Worm (Caenorhabditis elegans) whole organism, L3 larva: ENCODE results near the gene ins-39.

Experiments used
- ZK546.5 ChIP-seq: sonication (generic microtip); optimal IDR thresholded peaks from 2 replicates; lab custom pipeline; 2017; ENCODE audit warnings: missing biosample characterization, missing genetic modification characterization
- ceh-28 ChIP-seq: fragments of 150-350 bp; optimal IDR thresholded peaks from 2 replicates; lab custom pipeline; 2014; ENCODE audit warnings: missing biosample characterization, missing genetic modification reagents, missing genetic modification characterization
- elt-3 ChIP-seq, 3 experiments: fragments of 150-350 bp in 1 of 3; sonication (generic microtip) in 2 of 3; optimal IDR thresholded peaks; 2 replicates in 2 of 3; 4 replicates in 1 of 3; lab custom pipeline; 2014 to 2017; ENCODE audit warnings: missing biosample characterization in 3 of 3, missing genetic modification characterization in 3 of 3
- eor-1 ChIP-seq, 2 experiments: fragments of 150-350 bp; optimal IDR thresholded peaks; 2 replicates each; lab custom pipeline; 2014 to 2018; ENCODE audit warnings: missing biosample characterization in 2 of 2, missing genetic modification characterization in 2 of 2
- fos-1 ChIP-seq: fragments of 150-350 bp; optimal IDR thresholded peaks from 2 replicates; lab custom pipeline; 2014; ENCODE audit warnings: missing biosample characterization, missing genetic modification characterization
- nhr-12 ChIP-seq: fragments of 150-350 bp; optimal IDR thresholded peaks from 2 replicates; lab custom pipeline; 2014; ENCODE audit warnings: missing biosample characterization, missing genetic modification characterization
- nhr-237 ChIP-seq: fragments of 150-350 bp; optimal IDR thresholded peaks from 2 replicates; lab custom pipeline; 2014; ENCODE audit warnings: missing biosample characterization, missing genetic modification characterization
- nhr-28 ChIP-seq: fragments of 150-350 bp; optimal IDR thresholded peaks from 2 replicates; lab custom pipeline; 2014; ENCODE audit warnings: missing biosample characterization, missing genetic modification characterization
- nhr-67 ChIP-seq: fragments of 150-350 bp; optimal IDR thresholded peaks from 2 replicates; lab custom pipeline; 2014; ENCODE audit warnings: missing biosample characterization, missing genetic modification characterization
- nhr-76 ChIP-seq: fragments of 150-350 bp; sonication (generic microtip); optimal IDR thresholded peaks from 5 replicates; lab custom pipeline; 2014; ENCODE audit warnings: missing biosample characterization, missing genetic modification characterization
- tbx-2 ChIP-seq: sonication (generic microtip); optimal IDR thresholded peaks from 2 replicates; lab custom pipeline; 2016; ENCODE audit warnings: mild to moderate bottlenecking, missing genetic modification characterization, missing compliant biosample characterization
- zag-1 ChIP-seq: fragments of 150-350 bp; optimal IDR thresholded peaks from 2 replicates; lab custom pipeline; 2014; ENCODE audit warnings: missing biosample characterization, missing genetic modification characterization
- ztf-11 ChIP-seq: fragments of 150-350 bp; optimal IDR thresholded peaks from 2 replicates; lab custom pipeline; 2014; ENCODE audit warnings: missing biosample characterization, missing genetic modification characterization
- ztf-4 ChIP-seq: fragments of 150-350 bp; optimal IDR thresholded peaks from 2 replicates; lab custom pipeline; 2014; ENCODE audit warnings: missing biosample characterization, missing genetic modification characterization

DNA sequence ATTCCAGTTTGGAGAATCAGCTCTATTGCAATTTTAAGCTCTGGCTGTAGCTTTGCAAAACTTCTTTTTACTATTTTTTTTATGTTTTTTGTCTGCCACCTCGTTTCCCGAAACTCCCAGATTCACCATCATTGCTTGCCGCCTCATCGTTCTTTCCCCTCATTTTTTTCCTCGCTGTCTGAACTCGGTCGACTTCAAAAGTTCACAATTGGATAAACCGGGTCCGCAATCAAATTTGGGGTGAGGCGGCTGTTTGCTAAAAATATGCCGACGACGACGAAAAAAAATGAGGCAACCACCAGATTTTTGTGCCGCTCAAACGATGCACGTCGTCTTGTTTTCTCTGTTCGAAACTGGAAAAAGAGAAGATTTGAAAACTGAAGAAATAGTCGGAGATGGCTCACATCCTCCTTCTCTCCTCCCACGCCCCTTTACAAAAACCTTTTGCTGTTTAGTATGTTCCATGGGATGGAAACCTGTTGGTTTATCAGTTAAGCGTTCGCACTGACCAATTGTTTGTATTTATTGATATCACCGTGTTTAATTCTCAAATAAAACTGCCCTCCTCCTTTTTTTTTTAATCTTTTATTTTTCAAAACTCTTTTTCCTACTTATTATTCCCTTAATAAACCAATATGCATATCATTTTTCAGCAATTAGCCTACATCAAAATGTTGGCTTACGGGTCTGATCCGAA lies 49.5 kb downstream of the ins-39 start, which contains the start of gene dop-4:
- no peak for TF ChIP-seq elt-3 (tag; optimal IDR thresholded peaks at IDR 0.05; lab: Kevin White, UChicago)
- no peak for TF ChIP-seq eor-1 (tag; optimal IDR thresholded peaks at IDR 0.05; lab: Kevin White, UChicago)
- TF ChIP-seq nhr-12, result no peak
- TF ChIP-seq nhr-76, result no peak
- no peak for TF ChIP-seq nhr-28
- no peak for TF ChIP-seq nhr-67
- TF ChIP-seq nhr-237, result no peak
- no peak for TF ChIP-seq ztf-11 (tag; lab: Kevin White, UChicago)
- no peak for TF ChIP-seq tbx-2
- no peak for TF ChIP-seq zag-1
- TF ChIP-seq ztf-4 (tag; lab: Kevin White, UChicago), result no peak
- no peak for TF ChIP-seq ceh-28 (tag; lab: Kevin White, UChicago)
- no peak for TF ChIP-seq fos-1 (tag; lab: Kevin White, UChicago)
- TF ChIP-seq ZK546.5 (tag; lab: Kevin White, UChicago), result no peak
